Fruit fly (Drosophila melanogaster): ENCODE data around the gene CG33298.

CG33298 gene

dm6 chr2L:9495418-9495779, at the start of gene CG33298:
Gene CG33298, plus strand, starts transcription at chr2L:9495474.
- TF ChIP-seq psq (optimal IDR thresholded peaks at IDR 0.05) (no peak), CG8478 (optimal IDR thresholded peaks at IDR 0.05) (no peak), Dll (optimal IDR thresholded peaks at IDR 0.05) (no peak), usp (GFP tag; optimal IDR thresholded peaks at IDR 0.05) (no peak), pan (optimal IDR thresholded peaks at IDR 0.05) (no peak), EcR (GFP tag; optimal IDR thresholded peaks at IDR 0.05) (no peak)

DNA sequence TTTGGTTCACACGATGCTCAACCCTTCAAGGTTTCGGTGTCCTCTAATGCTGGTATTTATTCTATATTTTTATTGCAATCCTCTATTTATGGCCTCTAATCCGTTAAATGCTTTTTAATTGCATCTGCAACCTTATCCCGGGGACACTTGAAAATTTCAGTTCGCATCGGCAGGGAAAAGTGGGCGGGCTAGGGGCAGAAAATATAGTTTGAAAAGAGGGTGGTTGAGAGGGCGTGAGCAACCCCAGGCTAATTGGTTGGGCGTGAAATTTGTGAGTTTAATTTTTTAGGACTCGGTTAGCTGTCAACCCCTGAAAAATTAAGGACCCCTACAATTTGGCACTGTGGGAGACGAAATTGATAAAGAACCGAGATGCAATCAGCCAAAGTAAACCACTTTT, 49.5 kb upstream of the CG33298 start:
- TF ChIP-seq Dll (optimal IDR thresholded peaks at IDR 0.05) = no peak

DNA sequence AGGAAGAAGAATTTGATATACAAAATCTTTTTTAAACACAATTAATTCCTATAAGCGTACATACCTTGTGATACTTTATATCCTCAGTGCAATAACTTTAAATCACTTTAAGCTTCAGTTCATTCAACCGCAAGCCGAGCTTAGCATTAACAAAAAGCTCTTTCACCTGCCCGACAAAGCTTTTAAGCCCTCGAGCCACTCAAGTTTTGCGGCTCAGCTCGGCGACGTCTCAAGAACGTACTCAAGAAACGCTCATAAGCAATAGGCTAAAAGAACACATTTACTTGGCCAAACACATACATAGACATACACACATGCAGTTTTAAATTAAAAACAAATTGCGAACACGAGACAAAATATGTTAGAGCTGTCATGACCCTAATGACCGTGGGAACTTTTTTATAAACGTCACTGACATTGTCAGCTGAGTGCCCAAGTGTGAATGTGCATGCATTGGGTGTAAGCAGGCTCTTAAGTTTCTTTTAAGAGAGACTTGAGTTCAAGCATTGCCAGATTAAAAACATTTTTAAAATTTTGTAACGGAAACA, 48.8 kb upstream of the CG33298 start:
- TF ChIP-seq CG8478 (optimal IDR thresholded peaks at IDR 0.05) (no peak), Dll (optimal IDR thresholded peaks at IDR 0.05) (no peak), EcR (GFP tag; optimal IDR thresholded peaks at IDR 0.05) (no peak), pan (optimal IDR thresholded peaks at IDR 0.05) (no peak), usp (GFP tag; optimal IDR thresholded peaks at IDR 0.05) (no peak), psq (optimal IDR thresholded peaks at IDR 0.05) (no peak)

dm6 chr2L:9447816-9448215, 47.5 kb upstream of the CG33298 start:
- TF ChIP-seq Dll (optimal IDR thresholded peaks at IDR 0.05) (no peak), usp (GFP tag; optimal IDR thresholded peaks at IDR 0.05) (no peak), CG8478 (optimal IDR thresholded peaks at IDR 0.05) (no peak), psq (optimal IDR thresholded peaks at IDR 0.05) (no peak), EcR (GFP tag; optimal IDR thresholded peaks at IDR 0.05) (no peak), pan (optimal IDR thresholded peaks at IDR 0.05) (no peak)

DNA sequence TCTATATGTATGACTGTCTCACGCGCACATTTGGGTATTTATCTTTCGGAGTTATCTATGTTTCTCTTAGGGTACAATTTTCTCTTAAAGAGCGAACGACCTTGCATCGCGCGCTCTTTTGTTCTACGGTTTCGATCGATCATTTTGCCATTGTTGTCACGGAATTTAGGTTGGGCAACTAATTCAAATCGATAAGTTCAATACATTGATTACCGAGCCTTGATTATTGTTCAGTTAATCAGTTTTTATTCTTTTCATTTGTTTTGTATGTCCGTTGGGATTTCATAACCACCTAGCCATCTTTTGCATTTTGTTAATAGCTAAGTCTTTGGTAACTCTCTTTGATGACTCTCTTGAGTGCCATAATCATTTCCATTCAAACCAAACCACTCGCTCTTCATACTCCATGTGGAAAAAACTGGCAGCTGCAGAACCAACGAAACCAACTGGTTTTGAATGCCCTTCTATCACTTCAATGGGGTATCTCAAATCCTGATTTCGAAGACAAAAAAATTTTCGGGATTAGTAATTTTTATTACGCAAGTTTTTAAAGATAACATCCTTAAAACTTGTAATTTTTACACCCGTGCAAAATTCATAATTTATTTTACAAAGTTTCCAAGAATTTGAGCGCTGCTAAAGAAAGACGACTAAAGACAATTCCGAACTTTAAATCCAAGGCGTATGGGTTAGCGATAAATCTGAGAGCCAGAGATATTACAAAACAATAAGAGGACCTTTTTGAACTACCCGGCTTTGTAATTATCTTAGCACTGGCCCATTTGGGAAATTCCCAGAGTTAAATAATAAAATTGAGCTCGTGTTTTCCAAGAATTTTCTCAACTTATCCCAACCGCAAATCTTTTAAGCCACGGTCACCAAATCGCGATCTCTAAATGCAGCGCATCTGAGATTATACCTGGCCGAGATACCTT, 46.7 kb upstream of the CG33298 start:
- TF ChIP-seq Dll (optimal IDR thresholded peaks at IDR 0.05) (no peak), psq (optimal IDR thresholded peaks at IDR 0.05) (no peak), usp (GFP tag; optimal IDR thresholded peaks at IDR 0.05) (no peak), pan (optimal IDR thresholded peaks at IDR 0.05) (no peak), EcR (GFP tag; optimal IDR thresholded peaks at IDR 0.05) (no peak), CG8478 (optimal IDR thresholded peaks at IDR 0.05) (peak; percentile 42)

DNA sequence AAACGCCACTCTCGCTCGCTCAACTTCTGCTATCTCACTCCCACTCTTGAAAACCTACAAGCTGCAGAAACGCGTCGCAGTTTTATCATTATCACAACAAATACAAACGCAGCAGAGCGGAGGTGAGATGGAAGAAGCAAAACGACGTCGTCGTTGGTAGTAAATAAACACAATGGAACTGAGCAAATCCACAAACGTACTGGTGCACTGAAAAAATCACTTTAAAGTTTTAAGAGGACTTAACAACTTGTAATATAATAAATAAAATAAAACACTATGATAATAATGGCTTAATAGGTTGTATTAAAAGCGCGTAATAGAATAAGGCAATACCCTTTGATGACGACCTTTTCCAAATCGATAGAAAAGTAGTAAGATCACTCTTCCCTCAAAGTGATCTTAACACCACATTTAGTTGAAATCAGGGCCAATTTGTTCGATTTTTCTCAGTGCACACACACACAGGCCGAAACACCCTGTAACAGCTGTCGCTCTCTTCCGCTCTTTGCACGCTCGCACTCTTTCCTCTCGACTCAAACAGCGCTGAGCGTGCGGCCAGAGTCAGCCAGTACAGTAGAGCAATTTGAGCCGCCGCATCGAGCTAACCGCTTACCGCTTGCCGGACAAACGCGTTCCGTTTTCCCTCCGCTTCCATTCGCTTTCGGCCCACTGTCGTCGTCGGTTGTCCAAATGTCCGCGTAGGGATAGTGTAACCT, 45.9 kb upstream of the CG33298 start:
- no peak for TF ChIP-seq EcR (GFP tag; optimal IDR thresholded peaks at IDR 0.05)
- TF ChIP-seq pan (optimal IDR thresholded peaks at IDR 0.05) = no peak
- TF ChIP-seq Dll (optimal IDR thresholded peaks at IDR 0.05) = no peak
- no peak for TF ChIP-seq CG8478 (optimal IDR thresholded peaks at IDR 0.05)
- TF ChIP-seq usp (GFP tag; optimal IDR thresholded peaks at IDR 0.05) = no peak
- no peak for TF ChIP-seq psq (optimal IDR thresholded peaks at IDR 0.05)

dm6 chr2L:9452959-9453358, 42.3 kb upstream of the CG33298 start:
- no peak for TF ChIP-seq psq (optimal IDR thresholded peaks at IDR 0.05)
- TF ChIP-seq EcR (GFP tag; optimal IDR thresholded peaks at IDR 0.05) = no peak
- TF ChIP-seq usp (GFP tag; optimal IDR thresholded peaks at IDR 0.05) = no peak
- TF ChIP-seq CG8478 (optimal IDR thresholded peaks at IDR 0.05) = no peak
- TF ChIP-seq Dll (optimal IDR thresholded peaks at IDR 0.05) = no peak
- no peak for TF ChIP-seq pan (optimal IDR thresholded peaks at IDR 0.05)

dm6 chr2L:9454369-9455054, 40.8 kb upstream of the CG33298 start:
- TF ChIP-seq Dll (optimal IDR thresholded peaks at IDR 0.05) (no peak), pan (optimal IDR thresholded peaks at IDR 0.05) (no peak), usp (GFP tag; optimal IDR thresholded peaks at IDR 0.05) (no peak), psq (optimal IDR thresholded peaks at IDR 0.05) (no peak), CG8478 (optimal IDR thresholded peaks at IDR 0.05) (no peak)

dm6 chr2L:9455157-9455556, 40.1 kb upstream of the CG33298 start:
- TF ChIP-seq pan (optimal IDR thresholded peaks at IDR 0.05) = no peak
- no peak for TF ChIP-seq usp (GFP tag; optimal IDR thresholded peaks at IDR 0.05)
- no peak for TF ChIP-seq psq (optimal IDR thresholded peaks at IDR 0.05)
- TF ChIP-seq Dll (optimal IDR thresholded peaks at IDR 0.05) = no peak
- no peak for TF ChIP-seq EcR (GFP tag; optimal IDR thresholded peaks at IDR 0.05)
- TF ChIP-seq CG8478 (optimal IDR thresholded peaks at IDR 0.05) = no peak

DNA sequence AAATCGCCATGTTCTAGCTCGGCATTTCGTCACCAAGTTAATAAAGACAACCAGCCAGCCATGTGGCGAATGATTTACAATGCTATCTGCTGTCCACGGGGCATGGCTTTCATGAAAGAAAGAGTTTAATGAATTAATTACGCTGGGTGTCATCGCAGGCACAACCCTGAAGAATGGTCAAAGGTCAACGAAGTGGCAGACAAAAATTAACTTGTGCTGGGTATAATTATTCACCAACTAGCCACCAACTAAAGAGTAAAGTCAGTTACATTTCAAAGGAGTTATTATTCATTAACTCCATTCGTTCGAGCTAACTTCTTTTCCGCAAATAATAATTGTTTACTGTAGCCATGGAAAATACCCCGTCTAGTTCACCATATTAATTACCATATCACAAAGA, 37.8 kb upstream of the CG33298 start:
- no peak for TF ChIP-seq EcR (GFP tag; optimal IDR thresholded peaks at IDR 0.05)
- TF ChIP-seq pan (optimal IDR thresholded peaks at IDR 0.05) = no peak
- no peak for TF ChIP-seq CG8478 (optimal IDR thresholded peaks at IDR 0.05)

DNA sequence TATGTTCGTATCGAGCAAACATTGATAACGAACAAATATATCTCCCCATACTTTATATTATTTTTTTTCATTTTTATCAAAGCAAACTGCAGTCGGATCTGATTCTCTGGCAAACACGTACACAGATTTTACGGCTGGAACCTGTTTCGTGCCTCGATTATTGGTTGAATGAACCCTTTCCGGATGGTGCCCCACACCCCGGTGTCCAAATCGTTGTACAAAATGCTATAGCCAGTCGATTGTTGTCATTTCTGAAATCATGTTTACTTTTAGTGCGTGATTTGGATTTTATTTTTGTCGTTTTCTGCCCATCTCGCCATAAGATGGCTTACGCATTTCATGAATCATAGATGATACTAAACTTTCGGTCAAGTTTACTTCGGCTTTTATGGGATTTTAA, 37.4 kb upstream of the CG33298 start:
- no peak for TF ChIP-seq psq (optimal IDR thresholded peaks at IDR 0.05)
- TF ChIP-seq pan (optimal IDR thresholded peaks at IDR 0.05) = no peak
- peak; percentile 42 to 64 for TF ChIP-seq EcR (GFP tag; optimal IDR thresholded peaks at IDR 0.05)
- TF ChIP-seq usp (GFP tag; optimal IDR thresholded peaks at IDR 0.05) = no peak
